Worm (Caenorhabditis elegans): ENCODE data around the gene mop-25.2.

DNA sequence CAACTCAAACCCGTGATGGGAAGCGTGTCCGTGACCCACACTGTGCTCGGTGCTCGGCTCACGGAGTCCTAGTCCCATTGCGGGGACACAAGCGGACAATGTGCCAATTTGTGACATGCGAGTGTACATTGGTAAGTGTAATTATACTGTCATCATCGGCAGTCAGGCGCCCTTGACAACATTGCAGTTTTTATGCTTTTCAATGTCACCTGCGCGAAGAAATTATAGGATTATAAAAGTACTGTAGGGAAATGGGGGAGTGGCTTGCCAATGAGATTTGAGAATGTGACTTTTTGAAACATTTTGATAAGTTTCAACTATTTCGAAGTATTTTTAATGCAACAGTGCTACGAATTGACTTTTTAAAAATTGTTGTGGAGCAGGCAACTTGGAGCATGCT lies 32.3 kb upstream of the mop-25.2 start:
- no peak for TF ChIP-seq ceh-27 (GFP tag; optimal IDR thresholded peaks at IDR 0.05)
- TF ChIP-seq pha-4 (tag; optimal IDR thresholded peaks at IDR 0.05): no peak
- TF ChIP-seq him-1 (tag; optimal IDR thresholded peaks at IDR 0.05): no peak
